Worm (Caenorhabditis elegans) whole organism, early embryonic: ENCODE data around the gene parp-2.

Experiments
- B0310.2 ChIP-seq: sonication (generic microtip); optimal IDR thresholded peaks from 2 replicates; lab custom pipeline; 2016; ENCODE audit warnings: mild to moderate bottlenecking, missing genetic modification characterization, missing compliant biosample characterization
- flt-1 ChIP-seq: fragments of 200-800 bp; sonication (Bioruptor generic); IDR thresholded peaks from 2 replicates; pipeline ENCODE4 v1.3.6; 2022; ENCODE audit warnings: missing genetic modification characterization, missing compliant biosample characterization
- hmg-4 ChIP-seq: fragments of 200-800 bp; sonication (Bioruptor generic); optimal IDR thresholded peaks from 2 replicates; lab custom pipeline; 2018; ENCODE audit warnings: mild to moderate bottlenecking, missing genetic modification characterization, missing compliant biosample characterization
- hnd-1 ChIP-seq: sonication (generic microtip); optimal IDR thresholded peaks from 2 replicates; lab custom pipeline; 2016; ENCODE audit warnings: missing genetic modification characterization, missing compliant biosample characterization
- pes-1 ChIP-seq: fragments of 200-800 bp; sonication (Bioruptor generic); IDR thresholded peaks from 2 replicates; pipeline ENCODE4 v1.3.6; 2022; ENCODE audit warnings: missing genetic modification reagents, missing genetic modification characterization, missing compliant biosample characterization
- tbx-11 ChIP-seq: fragments of 200-800 bp; sonication (Bioruptor generic); IDR thresholded peaks from 2 replicates; pipeline ENCODE4 v1.3.6; 2022; ENCODE audit warnings: missing genetic modification characterization, missing compliant biosample characterization

DNA sequence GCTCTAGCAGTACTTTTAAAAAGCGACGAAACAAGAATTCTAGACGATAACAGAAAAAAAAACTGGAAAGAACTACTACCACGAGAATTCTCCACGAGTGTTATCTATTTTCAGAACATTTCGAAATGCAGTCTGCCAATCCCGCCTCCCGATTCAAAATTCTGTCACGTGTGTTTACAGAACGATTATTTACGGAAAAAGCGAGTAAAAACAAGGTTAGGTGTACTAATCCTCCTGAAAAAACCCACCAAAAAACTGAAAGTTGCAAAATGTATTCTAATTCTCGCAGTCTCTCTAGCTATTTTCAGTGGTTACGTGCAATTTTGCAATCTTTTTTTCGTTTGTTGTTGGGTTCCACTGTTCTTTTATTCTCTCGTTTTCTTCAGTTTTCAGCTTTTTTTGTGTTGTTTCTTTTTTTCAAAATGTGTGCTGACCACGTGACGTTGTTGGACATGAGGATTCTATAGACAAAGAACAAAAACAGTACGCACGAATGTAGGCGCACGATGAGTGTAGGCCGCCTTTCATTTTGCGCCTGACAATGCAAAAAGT, 13.7 kb downstream of the parp-2 start:
- TF ChIP-seq tbx-11 (GFP tag; lab: Robert Waterston, UW) (no peak), hmg-4 (GFP tag; lab: Kevin White, UChicago) (no peak), flt-1 (GFP tag; lab: Robert Waterston, UW) (no peak), pes-1 (no peak), B0310.2 (tag; lab: Kevin White, UChicago) (no peak), hnd-1 (tag; lab: Kevin White, UChicago) (no peak)
